Fruit fly (Drosophila melanogaster): ENCODE data around the gene jp.

The jp gene

DNA sequence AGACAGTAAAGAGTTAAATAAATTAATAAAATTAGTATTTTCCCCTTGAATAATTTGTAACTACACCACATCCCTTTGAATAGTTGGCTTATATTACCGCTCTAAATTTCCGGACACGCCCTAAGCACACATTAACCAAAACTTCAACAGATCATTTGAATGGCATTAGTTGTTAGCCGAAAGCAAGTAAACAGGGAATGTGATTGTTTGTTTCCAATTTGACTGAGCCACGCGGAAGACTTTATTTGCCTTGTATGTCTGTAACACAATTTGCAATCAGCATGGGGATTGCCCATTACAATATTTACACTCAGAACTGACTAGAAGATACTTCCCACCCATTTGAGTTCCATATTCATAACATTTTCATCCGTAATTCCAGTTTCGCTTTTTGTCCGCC, 56.9 kb downstream of the jp start:
- peak; percentile 40 for TF ChIP-seq kay (GFP tag; ENCODE audit: borderline replicate concordance)
- no peak for TF ChIP-seq cnc (optimal IDR thresholded peaks at IDR 0.05)

DNA sequence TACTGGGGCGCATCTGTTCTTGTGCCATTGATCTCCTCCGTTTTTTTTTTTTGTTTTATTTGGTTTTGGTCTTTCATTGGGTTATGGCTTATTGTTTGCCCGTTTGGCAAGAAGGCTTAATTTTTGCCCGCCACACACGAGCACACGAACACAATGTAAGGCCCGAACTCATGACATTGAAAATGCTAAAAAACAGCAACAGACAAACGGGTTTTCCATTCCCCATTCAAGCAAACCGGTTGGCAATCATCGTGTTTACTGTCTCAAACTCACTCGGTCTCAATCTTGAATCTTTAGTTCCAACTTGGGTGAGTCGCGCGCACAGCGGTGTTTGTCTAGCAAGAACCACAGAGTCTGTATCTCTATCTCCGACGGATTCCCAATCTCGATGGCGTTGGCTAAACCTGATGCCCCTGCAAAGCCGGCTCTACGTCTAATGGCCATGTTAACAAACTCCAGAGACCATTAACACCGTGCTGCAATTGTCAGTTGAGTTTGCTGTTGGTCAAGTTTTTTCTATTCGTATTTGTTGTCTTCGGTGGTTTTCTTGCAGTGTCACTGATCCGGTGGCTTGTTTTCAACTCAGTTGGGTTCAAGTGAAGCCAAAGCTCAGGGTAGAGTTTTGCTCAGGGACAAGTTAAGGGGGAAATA, 57.9 kb downstream of the jp start:
- TF ChIP-seq CG33017 (tag; optimal IDR thresholded peaks at IDR 0.05) (no peak), CG5204 (GFP tag; optimal IDR thresholded peaks at IDR 0.05) (no peak), CG1620 (GFP tag; optimal IDR thresholded peaks at IDR 0.05) (no peak), CG7045 (GFP tag; optimal IDR thresholded peaks at IDR 0.05) (no peak), cnc (optimal IDR thresholded peaks at IDR 0.05) (no peak), pad (GFP tag; optimal IDR thresholded peaks at IDR 0.05) (no peak), CG12768 (GFP tag; optimal IDR thresholded peaks at IDR 0.05) (no peak), CG11617 (GFP tag; optimal IDR thresholded peaks at IDR 0.05) (no peak), ovo (GFP tag; optimal IDR thresholded peaks at IDR 0.05) (no peak), CG14711 (tag; optimal IDR thresholded peaks at IDR 0.05) (no peak), bab1 (GFP tag; optimal IDR thresholded peaks at IDR 0.05) (no peak), Clk (GFP tag; optimal IDR thresholded peaks at IDR 0.05) (no peak), Mnt (GFP tag; optimal IDR thresholded peaks at IDR 0.05) (no peak), tj (GFP tag; optimal IDR thresholded peaks at IDR 0.05) (no peak)

DNA sequence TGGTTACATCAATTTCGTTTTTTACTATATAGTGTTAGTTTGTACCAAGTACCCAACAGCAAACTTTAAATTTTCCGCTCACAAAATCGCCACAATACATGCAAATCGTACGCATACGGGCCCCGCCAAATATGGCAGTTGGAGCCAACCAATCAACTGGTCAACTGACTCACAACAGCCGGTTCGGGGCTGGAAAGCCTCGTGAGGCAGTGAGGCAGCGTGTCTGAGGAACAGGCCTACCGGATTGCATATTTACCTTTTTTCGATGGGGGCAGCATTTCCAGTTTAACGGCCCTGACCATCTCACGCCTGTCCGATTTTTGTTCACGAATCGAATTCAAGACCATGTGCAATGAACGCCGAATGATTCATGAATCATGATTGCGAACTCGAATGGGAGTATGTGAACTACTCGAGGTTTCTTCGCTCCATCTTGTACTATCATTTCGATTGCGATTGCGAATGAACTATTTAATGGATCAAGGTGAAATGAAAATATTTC, 60.0 kb downstream of the jp start:
- no peak for TF ChIP-seq Clk (GFP tag; optimal IDR thresholded peaks at IDR 0.05)
- TF ChIP-seq kay (GFP tag; ENCODE audit: borderline replicate concordance), result no peak
- TF ChIP-seq Hr96 (GFP tag; optimal IDR thresholded peaks at IDR 0.05), result no peak
- TF ChIP-seq tj (GFP tag; optimal IDR thresholded peaks at IDR 0.05), result peak; percentile 50
- TF ChIP-seq bab1 (GFP tag; optimal IDR thresholded peaks at IDR 0.05), result no peak
- TF ChIP-seq ovo (GFP tag; optimal IDR thresholded peaks at IDR 0.05), result no peak

DNA sequence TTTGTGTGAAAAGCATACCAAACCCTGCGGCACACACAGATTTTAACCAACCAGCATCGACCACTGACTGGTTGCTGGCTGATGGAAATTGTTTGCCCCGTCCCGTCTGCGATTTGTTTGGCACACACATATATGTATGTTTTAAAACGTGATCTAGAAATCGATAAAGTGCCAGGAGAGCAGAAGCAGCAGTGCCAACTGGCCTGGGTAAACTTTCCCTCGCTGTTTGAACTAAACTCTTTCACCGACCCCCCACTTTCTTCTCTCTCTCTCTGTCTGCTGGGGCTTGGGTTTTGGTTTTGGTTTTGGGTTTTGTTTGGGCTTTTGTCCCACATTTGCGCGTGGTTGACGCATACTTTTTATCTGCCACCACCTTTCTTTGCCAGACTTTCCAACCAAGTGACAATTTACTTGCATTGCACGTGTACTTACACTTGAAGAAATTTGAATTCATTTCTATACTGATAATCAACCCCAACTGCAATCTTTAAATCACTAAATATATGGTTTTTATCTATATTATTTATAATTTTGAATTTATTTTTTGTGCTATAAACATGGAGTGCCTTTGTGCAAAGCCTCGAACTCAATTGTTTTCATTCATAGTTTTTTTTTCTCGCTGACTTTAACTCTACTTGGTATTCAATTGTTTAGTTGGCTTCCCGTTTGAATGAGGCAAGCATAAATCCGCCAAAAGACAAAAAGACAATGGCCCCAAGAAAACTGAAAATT, 61.0 kb downstream of the jp start:
- TF ChIP-seq CG11617 (GFP tag; optimal IDR thresholded peaks at IDR 0.05) (no peak), kay (GFP tag; ENCODE audit: borderline replicate concordance) (peak; percentile 40)

DNA sequence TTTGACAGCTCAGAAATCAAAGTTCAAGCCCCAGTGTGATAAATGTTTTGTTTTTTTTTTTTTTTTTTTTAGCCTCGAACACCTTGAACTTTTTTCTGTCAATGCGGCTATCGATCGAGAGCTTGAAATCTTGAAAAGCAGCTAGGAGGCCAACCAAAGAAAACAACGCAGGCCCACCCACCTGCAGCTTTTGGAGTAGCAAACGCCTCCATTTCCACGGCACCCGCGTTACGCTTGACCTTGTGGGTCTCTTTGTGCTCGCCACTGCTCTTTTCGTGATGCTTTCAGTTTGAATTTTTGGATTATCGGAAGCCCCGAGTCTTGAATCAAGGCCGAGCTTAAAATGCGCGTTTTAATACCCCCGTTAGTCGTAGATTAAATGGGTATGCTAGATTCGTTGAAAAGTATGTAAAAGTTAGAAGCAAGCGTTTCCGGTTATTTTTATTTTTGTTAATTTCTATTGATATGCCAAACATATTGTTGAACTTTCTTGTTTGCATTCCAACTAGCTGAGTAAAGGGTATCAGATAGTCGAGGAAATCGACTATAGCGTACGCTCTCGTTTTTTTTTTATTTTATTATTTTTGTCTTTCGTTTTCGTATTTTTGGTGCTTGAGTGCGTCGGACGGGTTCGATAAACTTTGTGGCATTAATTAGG, 63.6 kb downstream of the jp start:
- peak; percentile 48 for TF ChIP-seq bab1 (GFP tag; optimal IDR thresholded peaks at IDR 0.05)
- TF ChIP-seq pad (GFP tag; optimal IDR thresholded peaks at IDR 0.05), result no peak

DNA sequence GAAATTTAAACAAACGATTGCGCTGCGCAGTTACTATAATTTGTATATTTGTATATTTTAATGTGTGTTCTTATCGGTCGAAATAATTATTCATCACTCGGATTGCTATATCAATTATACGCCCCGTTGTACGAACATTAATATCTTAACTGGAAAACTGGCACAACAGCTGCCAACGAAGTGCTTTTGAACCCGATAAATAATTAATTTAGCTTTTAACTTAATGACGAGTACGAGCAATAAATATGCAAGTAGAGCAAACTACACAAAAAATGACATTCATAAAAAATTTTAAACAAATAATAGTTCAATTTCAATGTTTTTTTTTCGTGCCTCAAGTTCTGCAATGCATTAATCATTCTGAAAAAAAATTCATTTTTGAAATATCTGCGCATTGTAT, 66.1 kb downstream of the jp start:
- TF ChIP-seq Clk (GFP tag; optimal IDR thresholded peaks at IDR 0.05) (no peak), kay (GFP tag; ENCODE audit: borderline replicate concordance) (peak; percentile 94)

DNA sequence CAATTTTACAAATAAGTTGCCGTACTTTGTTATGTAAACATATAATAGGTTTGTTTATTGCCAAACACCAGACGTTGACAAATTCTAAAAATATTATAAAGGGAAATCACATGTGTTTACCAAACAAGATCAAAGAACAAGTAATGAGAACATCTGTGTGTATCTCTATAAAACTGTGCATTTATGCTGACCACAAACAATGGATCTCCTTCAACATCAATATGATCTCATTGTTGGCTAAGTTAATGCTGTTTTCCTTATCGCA, 67.6 kb downstream of the jp start:
- no peak for TF ChIP-seq CG1620 (GFP tag; optimal IDR thresholded peaks at IDR 0.05)

DNA sequence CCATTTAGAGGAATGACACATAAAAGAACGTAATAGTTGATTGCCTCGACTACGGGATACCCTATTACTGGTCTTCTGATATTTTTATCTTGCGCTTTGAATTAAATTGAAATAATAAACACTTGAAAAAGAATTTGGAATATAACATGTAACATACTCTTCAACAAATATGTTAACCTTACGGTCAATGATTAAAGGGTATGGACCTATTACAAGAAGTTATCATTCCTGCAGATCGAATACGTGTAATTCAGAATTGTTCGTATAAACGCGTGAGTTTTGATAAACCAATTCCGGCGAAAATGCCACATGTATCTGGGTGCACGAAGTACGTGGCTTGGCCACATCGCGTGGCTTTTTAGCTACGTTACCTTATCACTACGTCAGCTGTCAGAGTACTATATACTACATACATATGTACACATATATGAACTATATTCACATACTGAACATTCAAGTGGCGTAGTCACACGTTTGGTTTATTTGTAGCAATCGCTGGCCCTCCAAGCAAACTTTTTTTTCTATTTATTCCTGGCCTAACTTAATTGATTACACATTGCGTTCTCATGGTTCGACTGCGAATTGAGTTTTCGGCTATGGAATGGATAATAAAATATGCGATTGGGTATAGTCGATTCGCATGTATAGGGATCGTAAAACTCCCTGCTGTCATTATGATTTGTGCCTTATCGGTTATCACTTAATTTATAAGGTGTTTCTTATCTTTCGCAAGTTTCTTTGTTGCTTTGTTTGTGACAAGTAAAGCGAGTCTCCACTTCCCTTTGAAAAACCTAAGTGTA, 68.2 kb downstream of the jp start:
- TF ChIP-seq Crg-1 (GFP tag; optimal IDR thresholded peaks at IDR 0.05) (no peak), bab1 (GFP tag; optimal IDR thresholded peaks at IDR 0.05) (peak; percentile 90), CG12768 (GFP tag; optimal IDR thresholded peaks at IDR 0.05) (no peak), CG14711 (tag; optimal IDR thresholded peaks at IDR 0.05) (peak; percentile 60), ovo (GFP tag; optimal IDR thresholded peaks at IDR 0.05) (no peak), toe (GFP tag; optimal IDR thresholded peaks at IDR 0.05) (no peak), Hr96 (GFP tag; optimal IDR thresholded peaks at IDR 0.05) (no peak), CG7101 (tag; optimal IDR thresholded peaks at IDR 0.05) (peak; percentile 55), CG1620 (GFP tag; optimal IDR thresholded peaks at IDR 0.05) (no peak), cnc (optimal IDR thresholded peaks at IDR 0.05) (no peak), Mnt (GFP tag; optimal IDR thresholded peaks at IDR 0.05) (peak; percentile 42), CG33017 (tag; optimal IDR thresholded peaks at IDR 0.05) (no peak), tj (GFP tag; optimal IDR thresholded peaks at IDR 0.05) (no peak), CG5204 (GFP tag; optimal IDR thresholded peaks at IDR 0.05) (no peak), CG7045 (GFP tag; optimal IDR thresholded peaks at IDR 0.05) (no peak), CG11617 (GFP tag; optimal IDR thresholded peaks at IDR 0.05) (peak; percentile 17), Clk (GFP tag; optimal IDR thresholded peaks at IDR 0.05) (no peak), pad (GFP tag; optimal IDR thresholded peaks at IDR 0.05) (no peak), kay (GFP tag; ENCODE audit: borderline replicate concordance) (peak; percentile 91), cic (GFP tag; optimal IDR thresholded peaks at IDR 0.05) (peak; percentile 85)
